Fruit fly (Drosophila melanogaster): ENCODE data around the gene Sfmbt.

Gene Sfmbt

DNA sequence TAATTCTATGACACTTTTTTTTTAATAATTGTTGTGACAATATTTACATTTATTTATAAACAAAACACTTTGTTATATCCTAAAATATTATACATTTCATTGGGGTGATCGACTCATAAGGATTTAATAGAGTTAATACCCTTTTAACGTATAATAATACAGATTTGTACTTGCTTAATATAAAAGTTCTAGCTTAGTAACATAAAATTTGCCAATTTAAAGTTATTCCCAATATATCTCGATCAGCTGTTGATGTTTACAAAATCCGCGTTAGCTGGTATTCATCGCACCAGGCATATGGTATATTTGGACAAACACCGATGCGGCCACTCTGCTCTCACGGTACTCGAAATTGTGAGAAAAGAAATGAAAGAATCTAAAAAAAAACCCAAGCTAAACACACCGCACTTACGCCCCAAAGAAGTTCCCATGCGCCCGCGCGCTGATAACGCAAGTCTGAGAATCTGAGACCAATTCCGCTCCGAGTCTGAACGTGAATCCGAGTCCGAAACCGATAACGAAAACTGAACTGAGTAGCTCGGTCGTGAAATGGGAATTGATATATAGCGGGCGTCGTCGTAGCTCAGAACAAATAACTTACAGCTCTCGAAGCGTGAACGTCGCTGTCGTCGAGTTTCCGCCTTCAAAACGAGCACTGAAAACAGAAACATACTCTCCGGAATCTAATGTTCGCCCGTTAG is 27.0 kb upstream of the Sfmbt start, which contains the start of gene Pect (continued):
- TF ChIP-seq peb (GFP tag; IDR thresholded peaks at IDR 0.05) (no peak), Drgx (GFP tag; IDR thresholded peaks at IDR 0.05) (0 out of 2 replicates have a peak, but pooled peaks have one; percentile 9), CG31441 (GFP tag; IDR thresholded peaks at IDR 0.05) (no peak), Ssrp (tag; optimal IDR thresholded peaks at IDR 0.05) (peak; percentile 46), sima (GFP tag; optimal IDR thresholded peaks at IDR 0.05) (no peak), dmrt11E (tag; optimal IDR thresholded peaks at IDR 0.05) (peak; percentile 37), CG13775 (GFP tag; optimal IDR thresholded peaks at IDR 0.05) (peak; percentile 52), CG12769 (tag; optimal IDR thresholded peaks at IDR 0.05) (no peak), btn (GFP tag; optimal IDR thresholded peaks at IDR 0.05) (no peak), slou (GFP tag; optimal IDR thresholded peaks at IDR 0.05) (no peak), CG34224 (GFP tag; IDR thresholded peaks at IDR 0.05; ENCODE audit: partially characterized antibody) (peak; percentile 32; the same call in 1 of the 3 replicates), knrl (GFP tag; IDR thresholded peaks at IDR 0.05; ENCODE audit: partially characterized antibody) (0 out of 3 replicates have a peak, but pooled peaks have one; percentile 43), dimm (GFP tag; IDR thresholded peaks at IDR 0.05) (no peak), ash1 (GFP tag; optimal IDR thresholded peaks at IDR 0.05) (no peak), CG7271 (tag; optimal IDR thresholded peaks at IDR 0.05) (no peak), Myb (GFP tag; optimal IDR thresholded peaks at IDR 0.05) (peak; percentile 6), trem (tag; optimal IDR thresholded peaks at IDR 0.05) (peak; percentile 25), Sox102F (GFP tag; optimal IDR thresholded peaks at IDR 0.05) (no peak), CG6765 (GFP tag; optimal IDR thresholded peaks at IDR 0.05) (peak; percentile 9), GATAe (GFP tag; conservative IDR thresholded peaks at IDR 0.05) (peak; percentile 56; the same call in 1 of the 2 replicates), run (tag; optimal IDR thresholded peaks at IDR 0.05) (no peak), NC2α (GFP tag; optimal IDR thresholded peaks at IDR 0.05) (peak; percentile 8)

DNA sequence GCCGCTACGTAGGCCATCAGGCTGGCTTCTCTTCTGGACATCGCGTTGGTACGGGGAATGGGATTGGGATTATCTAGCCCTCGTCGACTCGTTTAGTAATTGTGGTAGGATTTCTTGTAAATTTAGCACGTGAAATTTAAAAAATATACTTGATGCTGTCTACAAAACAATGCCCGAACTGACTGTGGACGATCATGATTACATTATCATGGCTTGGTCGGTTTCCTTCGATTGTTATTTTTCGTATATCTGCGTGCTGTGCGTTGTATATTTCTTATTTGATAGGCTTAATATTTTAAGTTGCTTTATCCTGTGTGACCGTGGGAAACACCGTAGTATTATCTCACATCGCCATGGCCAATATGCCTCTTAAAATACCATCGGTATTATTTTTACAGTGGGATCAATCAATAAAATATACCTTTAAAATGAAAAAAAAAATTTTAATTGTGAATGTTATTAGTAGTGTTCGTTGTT is 26.4 kb upstream of the Sfmbt start, which contains the start of gene CG16972:
TSS of gene CG16972 (minus strand) at position 336 of the 477 bp plus-strand sequence.
- TF ChIP-seq Chrac-16 (GFP tag; optimal IDR thresholded peaks at IDR 0.05) (no peak), p53 (GFP tag; optimal IDR thresholded peaks at IDR 0.05) (no peak), bab2 (GFP tag; optimal IDR thresholded peaks at IDR 0.05) (no peak), Sry-δ (GFP tag; optimal IDR thresholded peaks at IDR 0.05) (no peak), nau (GFP tag; optimal IDR thresholded peaks at IDR 0.05) (no peak), Elba2 (GFP tag; optimal IDR thresholded peaks at IDR 0.05) (peak; percentile 30), CG14667 (GFP tag; IDR thresholded peaks at IDR 0.05) (no peak), ranshi (GFP tag; IDR thresholded peaks at IDR 0.05) (no peak), CG8478 (optimal IDR thresholded peaks at IDR 0.05) (no peak), her (GFP tag; optimal IDR thresholded peaks at IDR 0.05) (no peak), Max (GFP tag; optimal IDR thresholded peaks at IDR 0.05) (no peak), Hmr (GFP tag; optimal IDR thresholded peaks at IDR 0.05) (no peak), CG11504 (tag; optimal IDR thresholded peaks at IDR 0.05) (no peak), esg (GFP tag; conservative IDR thresholded peaks at IDR 0.05) (no peak), Dref (GFP tag; IDR thresholded peaks at IDR 0.05) (no peak), CG12299 (tag; optimal IDR thresholded peaks at IDR 0.05) (peak; percentile 40), D (optimal IDR thresholded peaks at IDR 0.05) (no peak), D (GFP tag; optimal IDR thresholded peaks at IDR 0.05) (no peak), CG14050 (GFP tag; IDR thresholded peaks at IDR 0.05) (no peak), CG7372 (GFP tag; IDR thresholded peaks at IDR 0.05) (no peak), CG2120 (GFP tag; optimal IDR thresholded peaks at IDR 0.05) (no peak), sisA (GFP tag; IDR thresholded peaks at IDR 0.05) (no peak), MESR4 (GFP tag; optimal IDR thresholded peaks at IDR 0.05) (peak; percentile 64), CG13775 (GFP tag; optimal IDR thresholded peaks at IDR 0.05) (no peak), CG4282 (GFP tag; optimal IDR thresholded peaks at IDR 0.05) (no peak), dm (GFP tag; optimal IDR thresholded peaks at IDR 0.05) (no peak), fd3F (GFP tag; optimal IDR thresholded peaks at IDR 0.05) (no peak), ara (GFP tag; IDR thresholded peaks at IDR 0.05) (0 out of 2 replicates have a peak, but pooled peaks have one; percentile 1), pan (optimal IDR thresholded peaks at IDR 0.05) (no peak), pan (GFP tag; optimal IDR thresholded peaks at IDR 0.05 in 1 of 2, IDR thresholded peaks at IDR 0.05 in 1 of 2) (peak in 1 of 2 experiments; percentile 53)
